Fruit fly (Drosophila melanogaster) whole organism, embryonic: Measurements from ENCODE around the gene TwdlL.
A peak's percentile ranks its signal among the peaks of the same experiment; 100 is the strongest.

ENCODE experiments used
- Adf1 ChIP-seq: fragments of 200-800 bp; sonication (Bioruptor generic); IDR thresholded peaks from 2 replicates; pipeline ENCODE4 v1.3.6; 2022; ENCODE audit warnings: missing biosample characterization, missing genetic modification characterization
- Asciz ChIP-seq: fragments of 200-800 bp; sonication (Bioruptor generic); optimal IDR thresholded peaks from 2 replicates; lab custom pipeline; 2017; ENCODE audit warnings: missing biosample characterization, mild to moderate bottlenecking, missing genetic modification characterization, missing genetic modification reagents
- CG1024 ChIP-seq: fragments of 200-800 bp; sonication (Bioruptor generic); IDR thresholded peaks from 2 replicates; pipeline ENCODE4 v1.3.6; 2022; ENCODE audit warnings: missing biosample characterization, missing genetic modification characterization
- CG10543 ChIP-seq: fragments of 200-800 bp; sonication (Bioruptor generic); optimal IDR thresholded peaks from 3 replicates; lab custom pipeline; 2017; ENCODE audit warnings: missing biosample characterization, mild to moderate bottlenecking, missing genetic modification characterization, moderate library complexity
- CG11504 ChIP-seq: fragments of 200-800 bp; sonication (Bioruptor generic); optimal IDR thresholded peaks from 3 replicates; lab custom pipeline; 2019; ENCODE audit warnings: missing biosample characterization, mild to moderate bottlenecking, missing genetic modification characterization, moderate library complexity
- CG11695 ChIP-seq: fragments of 200-800 bp; sonication (Bioruptor generic); IDR thresholded peaks from 3 replicates; pipeline ENCODE4 v1.3.6; 2022; ENCODE audit warnings: missing biosample characterization, missing genetic modification characterization
- CG12391 ChIP-seq: fragments of 200-800 bp; sonication (Bioruptor generic); optimal IDR thresholded peaks from 3 replicates; lab custom pipeline; 2018; ENCODE audit warnings: missing biosample characterization, mild to moderate bottlenecking, missing genetic modification characterization, moderate library complexity
- CG17385 ChIP-seq: fragments of 200-800 bp; sonication (Bioruptor generic); optimal IDR thresholded peaks from 3 replicates; lab custom pipeline; 2018; ENCODE audit warnings: missing biosample characterization, mild to moderate bottlenecking, missing genetic modification characterization
- CG17612 ChIP-seq: fragments of 200-800 bp; sonication (Bioruptor generic); IDR thresholded peaks from 2 replicates; pipeline ENCODE4 v1.3.6; 2022; ENCODE audit warnings: missing biosample characterization, missing genetic modification characterization
- CG18599 ChIP-seq: fragments of 200-800 bp; sonication (Bioruptor generic); optimal IDR thresholded peaks from 3 replicates; lab custom pipeline; 2017; ENCODE audit warnings: missing biosample characterization, missing genetic modification characterization, mild to moderate bottlenecking, moderate library complexity, missing genetic modification reagents
- CG18764 ChIP-seq: fragments of 200-800 bp; sonication (Bioruptor generic); optimal IDR thresholded peaks from 3 replicates; lab custom pipeline; 2016; ENCODE audit warnings: missing biosample characterization, missing genetic modification characterization
- CG2199 ChIP-seq: fragments of 200-800 bp; sonication (Bioruptor generic); IDR thresholded peaks from 3 replicates; pipeline ENCODE4 v1.3.6; 2022; ENCODE audit warnings: missing biosample characterization, missing genetic modification characterization
- CG30020 ChIP-seq: fragments of 200-800 bp; optimal IDR thresholded peaks from 2 replicates; lab custom pipeline; 2019; ENCODE audit warnings: missing biosample characterization, mild to moderate bottlenecking, missing genetic modification characterization, moderate library complexity
- CG33557 ChIP-seq: fragments of 200-800 bp; sonication (Bioruptor generic); optimal IDR thresholded peaks from 2 replicates; lab custom pipeline; 2019; ENCODE audit warnings: missing biosample characterization, mild to moderate bottlenecking, missing genetic modification characterization, moderate library complexity
- CG4404 ChIP-seq: fragments of 200-800 bp; sonication (Bioruptor generic); IDR thresholded peaks from 2 replicates; pipeline ENCODE4 v1.3.6; 2022; ENCODE audit warnings: missing biosample characterization, missing genetic modification characterization
- CG7271 ChIP-seq: fragments of 200-800 bp; sonication (Bioruptor generic); optimal IDR thresholded peaks from 2 replicates; lab custom pipeline; 2018; ENCODE audit warnings: missing biosample characterization, mild to moderate bottlenecking, missing genetic modification characterization, moderate library complexity
- CG7556 ChIP-seq: fragments of 200-800 bp; sonication (Bioruptor generic); optimal IDR thresholded peaks from 2 replicates; lab custom pipeline; 2017; ENCODE audit warnings: missing biosample characterization, mild to moderate bottlenecking, missing genetic modification characterization
- CG7745 ChIP-seq: fragments of 200-800 bp; sonication (Bioruptor generic); optimal IDR thresholded peaks from 2 replicates; lab custom pipeline; 2018; ENCODE audit warnings: missing biosample characterization, mild to moderate bottlenecking, missing genetic modification characterization, moderate library complexity
- CG7987 ChIP-seq: fragments of 200-800 bp; sonication (Bioruptor generic); optimal IDR thresholded peaks from 2 replicates; lab custom pipeline; 2018; ENCODE audit warnings: missing biosample characterization, mild to moderate bottlenecking, missing genetic modification characterization, moderate library complexity
- CG9609 ChIP-seq: fragments of 200-800 bp; sonication (Bioruptor generic); optimal IDR thresholded peaks from 3 replicates; lab custom pipeline; 2016; ENCODE audit warnings: missing biosample characterization, missing genetic modification characterization
- CkIIα-i1 ChIP-seq: fragments of 200-800 bp; sonication (Bioruptor generic); IDR thresholded peaks from 2 replicates; pipeline ENCODE4 v1.3.6; 2022; ENCODE audit warnings: missing biosample characterization, missing genetic modification characterization
- CoRest ChIP-seq: fragments of 200-800 bp; sonication (Bioruptor generic); optimal IDR thresholded peaks from 3 replicates; lab custom pipeline; 2018; ENCODE audit warnings: missing biosample characterization, mild to moderate bottlenecking, missing genetic modification characterization, moderate library complexity
- Ets65A ChIP-seq: fragments of 200-800 bp; sonication (Bioruptor generic); peaks from one replicate; lab custom pipeline; 2016; ENCODE audit warnings: missing biosample characterization, missing genetic modification characterization
- HmgZ ChIP-seq: fragments of 200-800 bp; sonication (Bioruptor generic); optimal IDR thresholded peaks from 2 replicates; lab custom pipeline; 2018; ENCODE audit warnings: missing biosample characterization, mild to moderate bottlenecking, missing genetic modification characterization
- Scr ChIP-seq: fragments of 200-800 bp; sonication (Bioruptor generic); IDR thresholded peaks from 2 replicates; pipeline ENCODE4 v1.3.6; 2022; ENCODE audit warnings: missing biosample characterization, missing genetic modification characterization; ENCODE audit not compliant: partially characterized antibody
- Six4 ChIP-seq: fragments of 200-800 bp; sonication (Bioruptor generic); optimal IDR thresholded peaks from 2 replicates; lab custom pipeline; 2016; ENCODE audit warnings: missing biosample characterization, missing genetic modification characterization
- Sox100B ChIP-seq: fragments of 200-800 bp; sonication (Bioruptor generic); optimal IDR thresholded peaks from 3 replicates; lab custom pipeline; 2018; ENCODE audit warnings: missing biosample characterization, mild to moderate bottlenecking, missing genetic modification characterization
- abd-A ChIP-seq: fragments of 200-800 bp; sonication (Bioruptor generic); optimal IDR thresholded peaks from 3 replicates; lab custom pipeline; 2019; ENCODE audit warnings: missing biosample characterization, mild to moderate bottlenecking, missing genetic modification characterization, moderate library complexity
- al ChIP-seq: fragments of 200-800 bp; sonication (Bioruptor generic); IDR thresholded peaks from 2 replicates; pipeline ENCODE4 v1.3.6; 2022; ENCODE audit warnings: missing biosample characterization, missing genetic modification characterization
- cas ChIP-seq: fragments of 200-800 bp; sonication (Bioruptor generic); IDR thresholded peaks from 2 replicates; pipeline ENCODE4 v1.3.6; 2022; ENCODE audit warnings: missing biosample characterization, missing genetic modification characterization
- caup ChIP-seq: fragments of 200-800 bp; sonication (Bioruptor generic); optimal IDR thresholded peaks from 3 replicates; lab custom pipeline; 2017; ENCODE audit warnings: missing biosample characterization, mild to moderate bottlenecking, missing genetic modification characterization, moderate library complexity; ENCODE audit not compliant: severe bottlenecking
- chm ChIP-seq: fragments of 200-800 bp; sonication (Bioruptor generic); IDR thresholded peaks from 2 replicates; pipeline ENCODE4 v1.3.6; 2022; ENCODE audit warnings: missing biosample characterization, missing genetic modification characterization
- cwo ChIP-seq: fragments of 200-800 bp; sonication (Bioruptor generic); optimal IDR thresholded peaks from 3 replicates; lab custom pipeline; 2017; ENCODE audit warnings: missing biosample characterization, missing genetic modification characterization, mild to moderate bottlenecking, moderate library complexity, missing genetic modification reagents
- dimm ChIP-seq: fragments of 200-800 bp; sonication (Bioruptor generic); IDR thresholded peaks from 2 replicates; pipeline ENCODE4 v1.3.6; 2022; ENCODE audit warnings: missing biosample characterization, missing genetic modification characterization
- en ChIP-seq: fragments of 200-800 bp; sonication (Bioruptor generic); optimal IDR thresholded peaks from 2 replicates; lab custom pipeline; 2016; ENCODE audit warnings: missing biosample characterization, missing genetic modification characterization
- gem ChIP-seq: fragments of 200-800 bp; sonication (Bioruptor generic); optimal IDR thresholded peaks from 2 replicates; lab custom pipeline; 2019; ENCODE audit warnings: missing biosample characterization, mild to moderate bottlenecking, missing genetic modification characterization, moderate library complexity
- ham ChIP-seq: fragments of 200-800 bp; sonication (Bioruptor generic); IDR thresholded peaks from 2 replicates; pipeline ENCODE4 v1.3.6; 2022; ENCODE audit warnings: missing biosample characterization, missing genetic modification characterization
- mirr ChIP-seq: fragments of 200-800 bp; sonication (Bioruptor generic); optimal IDR thresholded peaks from 3 replicates; lab custom pipeline; 2018; ENCODE audit warnings: missing biosample characterization, mild to moderate bottlenecking, missing genetic modification characterization
- nerfin-2 ChIP-seq: fragments of 200-800 bp; sonication (Bioruptor generic); IDR thresholded peaks from 2 replicates; pipeline ENCODE4 v1.3.6; 2022; ENCODE audit warnings: missing biosample characterization, missing genetic modification characterization; ENCODE audit not compliant: partially characterized antibody
- nom ChIP-seq: fragments of 200-800 bp; sonication (Bioruptor generic); optimal IDR thresholded peaks from 2 replicates; lab custom pipeline; 2017; ENCODE audit warnings: missing biosample characterization, missing genetic modification characterization, mild to moderate bottlenecking, moderate library complexity, missing genetic modification reagents
- pum ChIP-seq: fragments of 200-800 bp; sonication (Bioruptor generic); optimal IDR thresholded peaks from 2 replicates; lab custom pipeline; 2016; ENCODE audit warnings: missing biosample characterization, missing genetic modification characterization
- ro ChIP-seq: fragments of 200-800 bp; sonication (Bioruptor generic); IDR thresholded peaks from 2 replicates; pipeline ENCODE4 v1.3.6; 2022; ENCODE audit warnings: missing biosample characterization, missing genetic modification characterization
- row ChIP-seq: fragments of 200-800 bp; sonication (Bioruptor generic); IDR thresholded peaks from 3 replicates; pipeline ENCODE4 v1.3.6; 2022; ENCODE audit warnings: missing biosample characterization, missing genetic modification characterization
- scrt ChIP-seq: fragments of 200-800 bp; sonication (Bioruptor generic); optimal IDR thresholded peaks from 2 replicates; lab custom pipeline; 2018; ENCODE audit warnings: missing biosample characterization, mild to moderate bottlenecking, missing genetic modification characterization, moderate library complexity
- sd ChIP-seq: fragments of 200-800 bp; sonication (Bioruptor generic); optimal IDR thresholded peaks from 3 replicates; lab custom pipeline; 2018; ENCODE audit warnings: missing biosample characterization, mild to moderate bottlenecking, missing genetic modification characterization, moderate library complexity
- sima ChIP-seq: fragments of 200-800 bp; sonication (Bioruptor generic); optimal IDR thresholded peaks from 2 replicates; lab custom pipeline; 2016; ENCODE audit warnings: missing biosample characterization, missing genetic modification characterization
- ssp ChIP-seq: fragments of 200-800 bp; sonication (Bioruptor generic); IDR thresholded peaks from 2 replicates; pipeline ENCODE4 v1.3.6; 2022; ENCODE audit warnings: missing biosample characterization, missing genetic modification characterization
- zfh2 ChIP-seq: fragments of 200-800 bp; sonication (Bioruptor generic); optimal IDR thresholded peaks from 2 replicates; lab custom pipeline; 2016; ENCODE audit warnings: missing biosample characterization, missing genetic modification characterization

The TwdlL gene

DNA sequence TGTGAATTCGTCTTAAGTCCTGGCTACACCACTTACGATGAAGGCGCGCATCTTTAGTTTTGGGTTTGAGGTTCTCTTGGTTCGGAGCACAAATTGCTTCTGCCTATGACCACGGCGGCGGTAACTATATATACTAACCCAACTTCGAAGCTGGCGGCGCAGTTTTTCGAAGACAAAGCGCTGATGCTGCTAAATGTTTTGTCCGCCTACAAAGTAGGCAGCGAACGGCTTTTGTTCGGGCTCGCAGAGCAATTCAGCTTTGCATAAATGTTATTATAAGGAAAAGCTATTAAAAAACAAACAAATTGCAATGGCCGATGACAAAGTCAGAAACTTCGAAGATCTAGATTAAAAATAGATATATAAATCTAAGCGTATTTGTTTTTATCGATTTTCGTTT lies at the start of gene TwdlL:
TwdlL (minus strand) TSS at position 101 of the 400 bp plus-strand sequence.
- TF ChIP-seq CG7987 (GFP tag; lab: Kevin White, UChicago) (no peak), Ets65A (GFP tag; lab: Kevin White, UChicago) (peak; percentile 22)

DNA sequence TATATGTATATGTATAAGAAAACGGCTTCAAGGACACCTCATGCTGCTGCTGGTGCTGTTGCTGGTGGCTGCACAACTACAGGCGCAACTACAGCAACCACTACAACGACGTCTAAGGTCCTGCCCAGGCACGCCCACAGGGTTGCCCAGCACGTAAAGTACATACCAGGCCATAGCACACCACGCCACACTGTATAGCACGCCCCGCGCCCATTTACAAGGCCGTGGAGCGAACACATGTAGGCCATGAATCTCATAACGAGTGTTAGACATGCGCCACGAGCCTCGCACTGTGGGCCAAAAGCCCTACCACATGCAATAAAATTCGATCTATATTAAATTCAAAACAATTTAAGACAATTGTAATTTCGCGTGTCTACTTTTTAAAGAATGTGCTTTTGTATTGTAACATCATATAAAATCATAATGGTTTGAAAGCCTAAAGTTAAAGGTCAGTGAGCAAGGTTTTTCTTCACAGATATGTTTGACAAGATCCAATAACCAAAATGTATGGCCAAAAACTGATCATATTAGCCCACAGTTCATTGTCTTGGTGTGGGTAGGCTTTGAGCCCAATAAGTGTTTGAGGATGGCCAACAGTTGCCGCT lies 46.2 kb upstream of the TwdlL start:
- TF ChIP-seq mirr (peak; percentile 37), gem (peak; percentile 41), CG11695 (GFP tag; lab: Robert Waterston, UW) (no peak), scrt (GFP tag; lab: Kevin White, UChicago) (peak; percentile 24), Six4 (GFP tag; lab: Kevin White, UChicago) (no peak), CG33557 (no peak), CG1024 (GFP tag; lab: Robert Waterston, UW) (no peak), CG7271 (tag; lab: Kevin White, UChicago) (no peak), cwo (peak; percentile 40), en (GFP tag; lab: Kevin White, UChicago) (no peak), CG12391 (tag; lab: Kevin White, UChicago) (no peak), pum (GFP tag; lab: Kevin White, UChicago) (no peak), row (GFP tag; lab: Robert Waterston, UW) (0 out of 3 replicates have a peak, but pooled peaks have one; percentile 30), abd-A (tag; lab: Kevin White, UChicago) (peak; percentile 63), al (no peak), caup (GFP tag; lab: Kevin White, UChicago) (peak; percentile 11), HmgZ (tag; lab: Kevin White, UChicago) (no peak), dimm (no peak), ssp (GFP tag; lab: Robert Waterston, UW) (no peak), CG9609 (GFP tag; lab: Kevin White, UChicago) (no peak), CG4404 (no peak), CG11504 (tag; lab: Kevin White, UChicago) (peak; percentile 48), cas (no peak), Adf1 (GFP tag; lab: Robert Waterston, UW) (no peak), nerfin-2 (no peak), Scr (GFP tag; lab: Robert Waterston, UW) (no peak), Sox100B (GFP tag; lab: Kevin White, UChicago) (peak; percentile 13), CG17612 (GFP tag; lab: Robert Waterston, UW) (no peak), nom (GFP tag; lab: Kevin White, UChicago) (no peak), Asciz (GFP tag; lab: Kevin White, UChicago) (no peak), CG17385 (no peak), CG18764 (GFP tag; lab: Kevin White, UChicago) (no peak), CG30020 (tag; lab: Kevin White, UChicago) (no peak), CG18599 (peak; percentile 73), sd (no peak), zfh2 (GFP tag; lab: Kevin White, UChicago) (no peak), chm (GFP tag; lab: Robert Waterston, UW) (no peak), ro (GFP tag; lab: Robert Waterston, UW) (no peak), sima (GFP tag; lab: Kevin White, UChicago) (no peak), CG2199 (no peak), CoRest (tag; lab: Kevin White, UChicago) (no peak), ham (GFP tag; lab: Robert Waterston, UW) (no peak), CkIIα-i1 (GFP tag; lab: Robert Waterston, UW) (no peak), CG10543 (GFP tag; lab: Kevin White, UChicago) (peak; percentile 14), CG7556 (GFP tag; lab: Kevin White, UChicago) (peak; percentile 55), CG7745 (tag; lab: Kevin White, UChicago) (no peak)
